Worm (Caenorhabditis elegans) whole organism, L4 larva: ENCODE measurements around the gene K09E9.1.

Experiments used
- dve-1 ChIP-seq: sonication (generic microtip); optimal IDR thresholded peaks from 2 replicates; lab custom pipeline; 2017; ENCODE audit warnings: antibody characterized with exemption, mild to moderate bottlenecking, missing genetic modification characterization, missing compliant biosample characterization; ENCODE audit not compliant: insufficient read depth
- egl-43 ChIP-seq: fragments of 200-800 bp; sonication (Bioruptor generic); IDR thresholded peaks from 2 replicates; pipeline ENCODE4 v1.3.6; 2022; ENCODE audit warnings: missing genetic modification reagents, missing genetic modification characterization, missing compliant biosample characterization

DNA sequence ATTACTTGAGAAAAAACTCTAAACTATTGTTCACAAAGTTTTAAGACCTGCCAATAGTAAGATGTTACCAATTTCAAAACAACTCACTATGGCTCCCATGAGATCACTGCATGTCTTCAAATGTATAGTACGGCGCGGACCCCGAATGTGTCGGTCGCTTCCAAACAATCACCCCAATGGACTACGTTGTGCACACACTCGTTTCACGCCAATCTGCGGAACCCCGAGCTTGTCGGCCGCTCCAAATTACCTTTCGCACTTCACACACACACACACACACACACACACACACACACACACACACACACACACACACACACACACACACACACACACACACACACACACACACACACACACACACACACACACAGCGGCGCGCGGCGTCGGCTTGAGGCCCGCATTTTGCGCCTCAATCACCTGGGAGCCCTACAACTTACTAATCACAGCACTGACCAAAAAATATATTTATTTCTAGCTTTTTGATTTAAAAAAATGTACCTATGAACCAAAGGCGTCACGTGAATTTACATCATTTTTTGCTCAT lies 47.8 kb downstream of the K09E9.1 start:
- no peak for TF ChIP-seq egl-43 (GFP tag; lab: Robert Waterston, UW)
- TF ChIP-seq dve-1: no peak
